Fruit fly (Drosophila melanogaster) whole organism, wandering third instar larva: ENCODE results near the gene CG31898.

Experiments
- Abd-B ChIP-seq: fragments of >200 bp; optimal IDR thresholded peaks from 2 replicates; lab custom pipeline; 2017; ENCODE audit warnings: missing biosample characterization, missing genetic modification characterization
- CG32264 ChIP-seq: fragments of 200-800 bp; sonication (Bioruptor generic); optimal IDR thresholded peaks from 2 replicates; lab custom pipeline; 2016; ENCODE audit warnings: missing biosample characterization, missing genetic modification characterization
- CG9705 ChIP-seq: fragments of 200-800 bp; sonication (Bioruptor generic); optimal IDR thresholded peaks from 2 replicates; lab custom pipeline; 2018; ENCODE audit warnings: missing biosample characterization, mild to moderate bottlenecking, missing genetic modification characterization
- CrebA ChIP-seq: fragments of 200-800 bp; sonication (Bioruptor generic); optimal IDR thresholded peaks from 2 replicates; lab custom pipeline; 2016; ENCODE audit warnings: missing biosample characterization, mild to moderate bottlenecking, missing genetic modification characterization, borderline replicate concordance
- Dfd ChIP-seq: fragments of >200 bp; optimal IDR thresholded peaks from 2 replicates; lab custom pipeline; 2017; ENCODE audit warnings: missing biosample characterization, missing genetic modification characterization
- Dif ChIP-seq: fragments of 200-275, 200-300 bp; sonication (Bioruptor generic); optimal IDR thresholded peaks from 2 replicates; lab custom pipeline; 2018; ENCODE audit warnings: missing biosample characterization, missing genetic modification characterization; ENCODE audit not compliant: partially characterized antibody
- GATAd ChIP-seq: sonication (Bioruptor generic); optimal IDR thresholded peaks from 2 replicates; lab custom pipeline; 2016; ENCODE audit warnings: missing biosample characterization, missing genetic modification characterization
- HLH106 ChIP-seq: fragments of 200-800 bp; optimal IDR thresholded peaks from 3 replicates; lab custom pipeline; 2019; ENCODE audit warnings: missing biosample characterization, mild to moderate bottlenecking, missing genetic modification characterization, moderate library complexity
- Hnf4 ChIP-seq: fragments of 200-800 bp; sonication (Bioruptor generic); optimal IDR thresholded peaks from 2 replicates; lab custom pipeline; 2016; ENCODE audit warnings: missing biosample characterization, mild to moderate bottlenecking, missing genetic modification characterization
- Hr78 ChIP-seq: fragments of >200 bp; optimal IDR thresholded peaks from 2 replicates; lab custom pipeline; 2017; ENCODE audit warnings: missing biosample characterization, missing genetic modification characterization
- Hr83 ChIP-seq: fragments of 200-300 bp; sonication (Bioruptor generic); optimal IDR thresholded peaks from 2 replicates; lab custom pipeline; 2016; ENCODE audit warnings: missing biosample characterization, mild to moderate bottlenecking, missing genetic modification characterization, moderate library complexity; ENCODE audit not compliant: poor library complexity, severe bottlenecking
- Jra ChIP-seq: sonication (Bioruptor generic); optimal IDR thresholded peaks from 2 replicates; lab custom pipeline; 2016; ENCODE audit warnings: missing biosample characterization, missing genetic modification characterization
- Mio ChIP-seq: sonication (Bioruptor generic); optimal IDR thresholded peaks from 2 replicates; lab custom pipeline; 2016; ENCODE audit warnings: missing biosample characterization, missing genetic modification characterization
- Myc ChIP-seq: fragments of >200 bp; optimal IDR thresholded peaks from 2 replicates; lab custom pipeline; 2017
- N ChIP-seq: fragments of >200 bp; optimal IDR thresholded peaks from 2 replicates; lab custom pipeline; 2018; ENCODE audit warnings: missing biosample characterization, missing external identifiers, missing genetic modification characterization
- OdsH ChIP-seq: fragments of 200-800 bp; sonication (Bioruptor generic); optimal IDR thresholded peaks from 2 replicates; lab custom pipeline; 2016; ENCODE audit warnings: missing biosample characterization, mild to moderate bottlenecking, missing genetic modification characterization
- Rel ChIP-seq, 2 experiments: fragments of 200-800 bp; sonication (Bioruptor generic) in 1 of 2; optimal IDR thresholded peaks; 2 replicates in 1 of 2; 3 replicates in 1 of 2; lab custom pipeline; 2016 to 2019; ENCODE audit warnings: mild to moderate bottlenecking in 2 of 2, missing biosample characterization in 2 of 2, missing genetic modification characterization in 2 of 2, moderate library complexity in 1 of 2
- Sp1 ChIP-seq: fragments of 200-800 bp; sonication (Bioruptor generic); optimal IDR thresholded peaks from 3 replicates; lab custom pipeline; 2019; ENCODE audit warnings: missing biosample characterization, mild to moderate bottlenecking, missing genetic modification characterization, moderate library complexity
- Vsx2 ChIP-seq: fragments of 200-300, 225-300 bp; sonication (Bioruptor generic); optimal IDR thresholded peaks from 2 replicates; lab custom pipeline; 2018; ENCODE audit warnings: missing biosample characterization, missing genetic modification characterization; ENCODE audit not compliant: partially characterized antibody
- br ChIP-seq: fragments of 200-800 bp; sonication (Bioruptor generic); optimal IDR thresholded peaks from 2 replicates; lab custom pipeline; 2016; ENCODE audit warnings: missing biosample characterization, missing genetic modification characterization
- brk ChIP-seq: fragments of 200-800 bp; sonication (Bioruptor generic); optimal IDR thresholded peaks from 2 replicates; lab custom pipeline; 2016; ENCODE audit warnings: missing biosample characterization, mild to moderate bottlenecking, missing genetic modification characterization
- dl ChIP-seq, 2 experiments: fragments of 175-275, 200-275 bp in 1 of 2; fragments of 200-275 bp in 1 of 2; sonication (Bioruptor generic); optimal IDR thresholded peaks; lab custom pipeline; 2018; ENCODE audit warnings: mild to moderate bottlenecking in 2 of 2, missing biosample characterization in 2 of 2, missing genetic modification characterization in 2 of 2, moderate library complexity in 2 of 2; ENCODE audit not compliant: partially characterized antibody in 2 of 2, insufficient read depth in 1 of 2
- dmrt93B ChIP-seq: fragments of 200-800 bp; sonication (Bioruptor generic); optimal IDR thresholded peaks from 2 replicates; lab custom pipeline; 2018; ENCODE audit warnings: missing biosample characterization, mild to moderate bottlenecking, missing genetic modification characterization
- dsf ChIP-seq: sonication (Bioruptor generic); optimal IDR thresholded peaks from 2 replicates; lab custom pipeline; 2016; ENCODE audit warnings: missing biosample characterization, missing genetic modification characterization, borderline replicate concordance
- ey ChIP-seq: fragments of 200-800 bp; sonication (Bioruptor generic); optimal IDR thresholded peaks from 2 replicates; lab custom pipeline; 2016; ENCODE audit warnings: missing biosample characterization, missing genetic modification characterization
- foxo ChIP-seq, 2 experiments: fragments of 200-800 bp; sonication (Bioruptor generic); optimal IDR thresholded peaks; 2 replicates in 1 of 2; 3 replicates in 1 of 2; lab custom pipeline; 2016 to 2017; ENCODE audit warnings: missing biosample characterization in 2 of 2, missing genetic modification characterization in 2 of 2
- fru ChIP-seq: fragments of 200-800 bp; sonication (Bioruptor generic); optimal IDR thresholded peaks from 3 replicates; lab custom pipeline; 2016; ENCODE audit warnings: missing biosample characterization, mild to moderate bottlenecking, missing genetic modification characterization
- h ChIP-seq: fragments of 200-800 bp; sonication (Bioruptor generic); optimal IDR thresholded peaks from 3 replicates; lab custom pipeline; 2016; ENCODE audit warnings: missing biosample characterization, mild to moderate bottlenecking, missing genetic modification characterization
- jim ChIP-seq: fragments of 175-275, 200-325 bp; sonication (Bioruptor generic); optimal IDR thresholded peaks from 2 replicates; lab custom pipeline; 2016; ENCODE audit warnings: missing biosample characterization, mild to moderate bottlenecking, missing genetic modification characterization
- lola ChIP-seq: fragments of >200 bp; optimal IDR thresholded peaks from 2 replicates; lab custom pipeline; 2017; ENCODE audit warnings: missing biosample characterization, missing genetic modification characterization
- pan ChIP-seq: fragments of >200 bp; optimal IDR thresholded peaks from 2 replicates; lab custom pipeline; 2017
- psq ChIP-seq: fragments of 200-800 bp; sonication (Bioruptor generic); optimal IDR thresholded peaks from 3 replicates; lab custom pipeline; 2017; ENCODE audit warnings: missing biosample characterization, mild to moderate bottlenecking, missing genetic modification characterization, moderate library complexity
- rgr ChIP-seq: fragments of 200-800 bp; sonication (Bioruptor generic); optimal IDR thresholded peaks from 3 replicates; lab custom pipeline; 2016; ENCODE audit warnings: missing biosample characterization, mild to moderate bottlenecking, missing genetic modification characterization
- sage ChIP-seq: fragments of 200-800 bp; sonication (Bioruptor generic); optimal IDR thresholded peaks from 2 replicates; lab custom pipeline; 2016; ENCODE audit warnings: missing biosample characterization, mild to moderate bottlenecking, missing genetic modification characterization
- sv ChIP-seq: fragments of 200-800 bp; sonication (Bioruptor generic); optimal IDR thresholded peaks from 3 replicates; lab custom pipeline; 2016; ENCODE audit warnings: missing biosample characterization, missing genetic modification characterization
- tai ChIP-seq: sonication (Bioruptor generic); optimal IDR thresholded peaks from 2 replicates; lab custom pipeline; 2016; ENCODE audit warnings: missing biosample characterization, missing genetic modification characterization
- usp ChIP-seq: fragments of >200 bp; optimal IDR thresholded peaks from 2 replicates; lab custom pipeline; 2017; ENCODE audit warnings: missing biosample characterization, missing genetic modification characterization
- woc ChIP-seq: sonication (Bioruptor generic); optimal IDR thresholded peaks from 2 replicates; lab custom pipeline; 2016; ENCODE audit warnings: missing biosample characterization, mild to moderate bottlenecking, missing genetic modification characterization

Gene CG31898

DNA sequence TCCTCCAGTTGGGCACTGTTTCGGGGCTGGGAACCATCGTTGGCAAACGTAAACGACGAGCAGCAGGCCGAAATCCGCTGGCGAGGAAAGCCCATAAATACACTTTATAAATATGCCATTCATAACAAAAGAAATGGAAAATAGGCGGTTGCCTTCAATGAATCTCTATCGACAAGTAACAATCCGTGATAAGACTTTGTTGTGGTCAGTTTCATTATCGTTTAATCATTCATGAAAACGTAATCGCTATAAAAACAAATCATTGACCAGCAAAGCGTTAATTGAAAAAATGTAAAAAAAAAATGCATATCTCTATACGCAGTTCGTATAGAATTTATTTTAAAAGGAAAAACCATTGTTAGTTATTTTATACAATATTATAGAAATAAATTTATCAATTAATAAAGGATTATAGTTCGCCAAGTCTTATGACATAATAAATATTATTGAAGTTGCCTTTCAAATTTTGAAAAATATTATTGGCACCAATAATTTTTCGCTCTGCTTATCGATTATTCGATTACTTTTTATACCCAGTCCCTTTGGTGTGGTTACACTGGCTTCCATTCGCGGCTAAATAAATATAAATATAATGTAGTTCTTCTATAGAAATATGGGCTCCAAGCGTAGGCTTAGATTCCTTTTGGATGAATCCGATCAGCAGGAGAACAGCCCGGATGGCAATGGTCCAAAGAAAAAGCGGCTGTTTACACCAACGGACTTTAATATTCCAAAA, at the start of gene CG31898:
TSS of gene CG31898 (plus strand) at position 559 of the 736 bp plus-strand sequence.
- no peak for TF ChIP-seq psq (GFP tag; lab: Kevin White, UChicago)
- peak; percentile 26 for TF ChIP-seq sage (GFP tag; lab: Kevin White, UChicago)
- no peak for TF ChIP-seq Mio (GFP tag; lab: Kevin White, UChicago)

DNA sequence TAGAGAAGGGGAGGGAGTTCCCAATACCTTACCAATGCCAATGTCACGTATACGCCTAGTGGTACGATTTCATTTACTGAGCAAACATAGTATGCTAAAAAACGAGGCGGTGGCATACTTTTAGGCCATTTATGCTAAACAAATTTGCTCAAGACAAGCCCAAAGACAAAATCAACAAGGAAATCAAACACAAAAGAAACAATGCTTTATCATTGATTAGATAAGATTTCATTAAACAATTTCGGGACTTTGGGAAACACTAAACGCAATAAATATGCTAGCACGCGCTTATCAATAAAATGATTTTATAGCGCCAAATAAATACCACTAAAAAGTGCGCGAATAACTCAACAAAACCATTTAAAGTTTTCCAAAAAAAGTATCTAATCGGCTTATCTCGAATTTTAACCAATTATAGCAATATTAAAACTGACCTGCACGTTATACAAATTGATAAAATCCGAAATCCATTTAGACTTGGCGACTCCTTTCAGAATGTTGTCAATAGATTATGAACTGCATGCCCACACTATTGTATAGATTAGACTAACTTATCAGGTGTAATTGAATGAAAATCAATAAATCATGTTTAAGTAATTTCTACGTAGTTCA, 49.6 kb upstream of the CG31898 start:
- TF ChIP-seq HLH106: no peak
- no peak for TF ChIP-seq Abd-B (GFP tag; lab: Kevin White, UChicago)
- no peak for TF ChIP-seq Rel (GFP tag; optimal IDR thresholded peaks at IDR 0.05; lab: Kevin White, UChicago)
- peak; percentile 64 for TF ChIP-seq Rel (tag; optimal IDR thresholded peaks at IDR 0.05; lab: Kevin White, UChicago)
- peak; percentile 62 for TF ChIP-seq Hr83 (GFP tag; lab: Kevin White, UChicago)
- no peak for TF ChIP-seq fru
- TF ChIP-seq rgr (GFP tag; lab: Kevin White, UChicago): peak; percentile 59
- TF ChIP-seq foxo (GFP tag; optimal IDR thresholded peaks at IDR 0.05; lab: Kevin White, UChicago): peak in 1 of 2 experiments; percentile 9
- peak; percentile 37 for TF ChIP-seq OdsH
- peak; percentile 15 for TF ChIP-seq tai
- TF ChIP-seq sv (GFP tag; lab: Kevin White, UChicago): no peak
- TF ChIP-seq CG9705 (GFP tag; lab: Kevin White, UChicago): no peak
- TF ChIP-seq br (GFP tag; lab: Kevin White, UChicago): no peak
- TF ChIP-seq ey (GFP tag; lab: Kevin White, UChicago): no peak
- TF ChIP-seq h: peak; percentile 18
- peak; percentile 11 for TF ChIP-seq CrebA (GFP tag; lab: Kevin White, UChicago)
- no peak for TF ChIP-seq Sp1

DNA sequence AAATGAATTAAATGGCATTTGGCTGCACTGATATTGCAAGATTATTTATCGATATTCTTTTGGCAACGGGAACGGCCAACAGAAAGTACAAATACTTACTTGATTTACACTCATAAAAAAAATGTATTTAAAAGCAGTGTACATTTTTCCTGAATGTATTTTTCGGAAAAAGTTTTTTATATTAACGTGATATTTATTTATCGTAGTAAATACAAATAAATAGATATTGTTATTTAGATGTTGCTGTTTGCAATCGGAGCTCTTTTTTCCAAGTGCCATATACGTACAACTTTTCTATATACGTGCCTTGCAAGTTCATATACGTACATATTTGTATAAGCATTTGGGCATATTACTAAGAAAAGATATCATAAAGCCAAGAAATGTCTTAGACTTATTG, 48.9 kb upstream of the CG31898 start:
- TF ChIP-seq jim (GFP tag; lab: Kevin White, UChicago): no peak
- no peak for TF ChIP-seq brk (GFP tag; lab: Kevin White, UChicago)
- peak; percentile 65 for TF ChIP-seq h
- TF ChIP-seq pan (lab: Kevin White, UChicago): no peak
- TF ChIP-seq CG32264: no peak
- TF ChIP-seq woc: no peak
- TF ChIP-seq Mio (GFP tag; lab: Kevin White, UChicago): no peak
- peak in 1 of 2 experiments; percentile 71 for TF ChIP-seq foxo (GFP tag; optimal IDR thresholded peaks at IDR 0.05; lab: Kevin White, UChicago)
- TF ChIP-seq dl (GFP tag; optimal IDR thresholded peaks at IDR 0.05; lab: Kevin White, UChicago; ENCODE audit: insufficient read depth in 1 of 2, partially characterized antibody in 2 of 2): no peak
- no peak for TF ChIP-seq sage (GFP tag; lab: Kevin White, UChicago)
- peak; percentile 36 for TF ChIP-seq psq (GFP tag; lab: Kevin White, UChicago)
- TF ChIP-seq br (GFP tag; lab: Kevin White, UChicago): no peak
- no peak for TF ChIP-seq tai
- TF ChIP-seq CG9705 (GFP tag; lab: Kevin White, UChicago): no peak
- TF ChIP-seq Vsx2 (GFP tag; lab: Kevin White, UChicago): no peak
- peak; percentile 26 for TF ChIP-seq OdsH
- TF ChIP-seq dmrt93B (GFP tag; lab: Kevin White, UChicago): peak; percentile 5
- no peak for TF ChIP-seq ey (GFP tag; lab: Kevin White, UChicago)
- no peak for TF ChIP-seq Dif (GFP tag; lab: Kevin White, UChicago)
- TF ChIP-seq Hr78 (GFP tag; lab: Kevin White, UChicago): no peak
- TF ChIP-seq lola: no peak
- TF ChIP-seq Sp1: no peak
- no peak for TF ChIP-seq Abd-B (GFP tag; lab: Kevin White, UChicago)
- TF ChIP-seq fru: peak; percentile 29
- no peak for TF ChIP-seq Myc
- TF ChIP-seq GATAd (GFP tag; lab: Kevin White, UChicago): no peak
- TF ChIP-seq N (GFP tag; lab: Kevin White, UChicago): no peak
- TF ChIP-seq Jra: no peak
- no peak for TF ChIP-seq CrebA (GFP tag; lab: Kevin White, UChicago)
- peak; percentile 44 for TF ChIP-seq rgr (GFP tag; lab: Kevin White, UChicago)
- no peak for TF ChIP-seq usp (GFP tag; lab: Kevin White, UChicago)
- no peak for TF ChIP-seq dsf (GFP tag; lab: Kevin White, UChicago)
- TF ChIP-seq Hnf4 (GFP tag; lab: Kevin White, UChicago): no peak
- no peak for TF ChIP-seq Dfd (GFP tag; lab: Kevin White, UChicago)
- no peak for TF ChIP-seq Rel (GFP tag; optimal IDR thresholded peaks at IDR 0.05; lab: Kevin White, UChicago)
- TF ChIP-seq Rel (tag; optimal IDR thresholded peaks at IDR 0.05; lab: Kevin White, UChicago): no peak
- no peak for TF ChIP-seq sv (GFP tag; lab: Kevin White, UChicago)
- TF ChIP-seq Hr83 (GFP tag; lab: Kevin White, UChicago): no peak
- peak; percentile 60 for TF ChIP-seq HLH106
- TF ChIP-seq, all 38 proteins: peak for 8
